Fruit fly (Drosophila melanogaster): ENCODE results near the gene Dtg.
A peak's percentile ranks its signal among the peaks of the same experiment; 100 is the strongest.

Dtg gene

DNA sequence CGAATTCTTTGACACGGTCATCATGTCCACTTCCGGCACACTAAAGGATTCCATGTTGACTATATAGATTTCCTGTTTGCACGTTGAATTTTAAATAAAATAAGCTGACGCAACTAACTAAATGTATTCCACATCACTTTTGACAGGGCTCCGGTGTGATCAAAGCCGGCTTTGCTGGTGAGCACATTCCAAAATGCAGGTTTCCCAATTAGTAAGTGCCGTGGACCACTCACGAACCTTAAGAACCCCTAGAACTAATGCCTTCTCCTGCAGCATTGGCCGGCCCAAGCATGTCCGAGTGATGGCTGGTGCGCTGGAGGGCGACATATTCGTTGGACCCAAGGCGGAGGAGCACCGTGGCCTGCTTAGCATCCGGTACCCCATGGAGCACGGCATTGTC, 44.6 kb downstream of the Dtg start, which contains the start of gene CG31347:
Gene CG31347 (minus strand): TSS at position 101 of the 400 bp plus-strand sequence.
- TF ChIP-seq Myc (optimal IDR thresholded peaks at IDR 0.05) = no peak
- no peak for TF ChIP-seq ttk (optimal IDR thresholded peaks at IDR 0.05)

DNA sequence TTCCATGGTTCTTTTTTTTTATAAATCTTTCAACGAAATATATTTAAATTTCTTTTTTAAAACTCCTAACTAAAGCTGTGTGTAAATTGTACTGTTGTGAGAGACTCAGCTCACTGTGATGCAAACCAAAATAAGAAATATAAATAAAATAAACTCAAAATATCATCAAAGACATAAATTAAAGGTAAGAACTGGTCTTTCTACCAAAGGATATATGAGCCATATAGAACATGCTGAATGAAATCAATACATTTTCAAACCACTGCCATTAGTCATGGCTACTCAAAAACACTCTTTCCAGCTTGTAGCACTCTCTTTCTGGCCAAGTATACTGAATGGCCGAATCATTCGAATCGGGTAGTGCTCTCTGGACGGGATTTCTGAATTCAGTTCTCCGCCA, 46.9 kb downstream of the Dtg start, which contains the start of the genes CG14391 and NijC:
Gene CG14391 (minus strand): TSS at position 101 of the 400 bp plus-strand sequence.
Gene NijC (plus strand): TSS at position 388 of the 400 bp plus-strand sequence.
- no peak for TF ChIP-seq insv (optimal IDR thresholded peaks at IDR 0.05)
- no peak for TF ChIP-seq ttk (optimal IDR thresholded peaks at IDR 0.05)
- TF ChIP-seq Myc (optimal IDR thresholded peaks at IDR 0.05) = no peak
- no peak for TF ChIP-seq psq (optimal IDR thresholded peaks at IDR 0.05)
- TF ChIP-seq Sin3A (optimal IDR thresholded peaks at IDR 0.05) = no peak

DNA sequence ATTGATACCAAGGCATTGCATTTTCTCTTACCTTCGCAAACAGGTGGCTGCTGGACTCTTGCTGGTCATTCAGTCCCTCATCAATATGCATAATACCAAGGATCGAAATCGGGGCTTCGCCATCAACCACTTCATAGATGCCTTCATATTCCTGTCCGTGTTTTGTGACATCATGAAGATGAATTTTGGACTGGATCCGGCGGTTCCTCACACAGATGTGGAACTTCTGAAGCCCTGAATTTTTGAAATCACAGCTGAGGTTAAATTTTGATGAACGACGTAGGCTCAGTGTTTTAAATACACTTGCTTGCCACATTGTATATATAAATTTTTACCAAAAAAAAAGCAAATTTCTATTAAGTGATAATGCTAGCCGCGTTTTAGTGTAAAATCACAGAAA, 49.2 kb downstream of the Dtg start, which contains the start of gene Past1:
Gene Past1 (plus strand): TSS at position 301 of the 400 bp plus-strand sequence.
- TF ChIP-seq ttk (optimal IDR thresholded peaks at IDR 0.05) = no peak
- TF ChIP-seq insv (optimal IDR thresholded peaks at IDR 0.05) = no peak

DNA sequence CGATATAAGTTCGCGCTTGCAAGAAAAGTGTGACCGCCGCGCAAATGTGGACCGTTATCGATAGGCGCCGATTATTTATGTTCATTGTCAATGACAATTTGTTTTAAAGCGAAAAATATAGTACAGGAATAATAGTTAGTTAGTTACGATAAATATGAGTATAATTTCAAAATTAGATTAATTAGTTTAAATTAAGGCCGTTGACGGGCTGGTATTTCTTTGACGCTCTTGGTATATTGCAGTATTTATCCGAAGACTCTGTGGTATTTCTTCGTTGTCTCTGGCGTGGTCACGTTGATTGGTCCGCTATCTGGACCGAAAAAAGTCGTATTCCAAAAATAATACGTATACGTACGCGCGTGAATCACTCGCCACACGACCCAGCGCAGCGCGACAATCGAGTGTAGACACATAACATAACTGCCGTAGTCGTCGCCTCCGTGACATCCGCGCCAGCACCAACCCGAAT, 49.7 kb downstream of the Dtg start:
- no peak for TF ChIP-seq psq (optimal IDR thresholded peaks at IDR 0.05)
- TF ChIP-seq h (optimal IDR thresholded peaks at IDR 0.05) = no peak
- TF ChIP-seq Sin3A (optimal IDR thresholded peaks at IDR 0.05) = no peak
- TF ChIP-seq insv (optimal IDR thresholded peaks at IDR 0.05) = no peak
- TF ChIP-seq ttk (optimal IDR thresholded peaks at IDR 0.05) = no peak
- no peak for TF ChIP-seq Myc (optimal IDR thresholded peaks at IDR 0.05)

DNA sequence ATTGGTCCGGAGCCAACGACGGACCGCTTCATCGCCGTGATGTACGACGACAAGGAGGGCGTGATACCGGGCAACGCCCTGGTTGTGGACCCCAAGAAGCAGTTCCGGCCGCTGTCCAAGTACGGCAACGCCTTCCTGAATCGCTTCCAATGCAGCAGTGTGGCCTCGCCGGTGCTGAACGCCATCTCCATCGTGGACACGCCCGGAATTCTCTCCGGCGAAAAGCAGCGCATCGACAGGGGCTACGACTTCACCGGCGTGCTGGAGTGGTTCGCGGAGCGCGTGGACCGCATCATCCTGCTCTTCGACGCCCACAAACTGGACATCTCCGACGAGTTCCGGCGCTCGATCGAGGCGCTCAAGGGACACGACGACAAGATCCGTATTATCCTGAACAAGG, 50.5 kb downstream of the Dtg start:
- TF ChIP-seq h (optimal IDR thresholded peaks at IDR 0.05) (no peak), ttk (optimal IDR thresholded peaks at IDR 0.05) (peak; percentile 66), insv (optimal IDR thresholded peaks at IDR 0.05) (no peak), Sin3A (optimal IDR thresholded peaks at IDR 0.05) (no peak), psq (optimal IDR thresholded peaks at IDR 0.05) (no peak), Myc (optimal IDR thresholded peaks at IDR 0.05) (no peak)

DNA sequence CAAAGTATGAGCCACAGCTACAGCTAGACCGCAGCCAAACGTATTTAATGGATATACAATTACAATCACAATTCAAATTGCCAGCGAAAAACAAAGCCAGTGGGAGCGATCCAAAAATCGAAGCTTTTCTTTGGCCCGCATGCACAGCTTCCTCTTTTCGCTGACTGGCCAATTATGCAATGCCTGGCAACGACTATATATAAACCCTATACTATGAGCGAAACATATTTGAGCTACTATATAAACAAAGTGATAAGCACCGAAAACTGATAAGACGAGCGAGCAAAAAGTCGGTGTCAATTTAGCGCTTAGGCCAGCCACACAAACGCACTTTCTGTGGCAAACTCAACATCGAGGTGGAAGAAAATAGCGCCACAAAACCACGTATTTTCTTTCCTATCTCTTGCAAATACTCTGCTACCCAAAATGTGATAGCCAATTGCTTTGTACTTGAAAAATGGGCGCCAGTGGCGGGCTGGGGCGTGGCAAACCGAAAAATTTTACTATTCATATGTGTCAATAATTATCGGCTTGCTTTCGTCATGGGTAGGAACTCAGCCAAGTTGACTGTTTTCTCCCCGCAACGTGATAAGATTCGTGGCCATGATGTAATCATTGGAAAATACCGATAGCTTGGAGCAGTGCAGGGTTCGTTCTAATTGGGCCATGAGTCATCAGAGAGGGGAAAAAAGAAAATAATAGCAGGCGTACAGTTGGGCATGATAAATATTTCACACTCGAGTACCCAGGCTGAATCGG, 51.9 kb downstream of the Dtg start:
- TF ChIP-seq insv (optimal IDR thresholded peaks at IDR 0.05) = no peak
- TF ChIP-seq Myc (optimal IDR thresholded peaks at IDR 0.05) = no peak
- TF ChIP-seq h (optimal IDR thresholded peaks at IDR 0.05) = no peak
- no peak for TF ChIP-seq ttk (optimal IDR thresholded peaks at IDR 0.05)
- no peak for TF ChIP-seq psq (optimal IDR thresholded peaks at IDR 0.05)
- TF ChIP-seq Sin3A (optimal IDR thresholded peaks at IDR 0.05) = no peak

DNA sequence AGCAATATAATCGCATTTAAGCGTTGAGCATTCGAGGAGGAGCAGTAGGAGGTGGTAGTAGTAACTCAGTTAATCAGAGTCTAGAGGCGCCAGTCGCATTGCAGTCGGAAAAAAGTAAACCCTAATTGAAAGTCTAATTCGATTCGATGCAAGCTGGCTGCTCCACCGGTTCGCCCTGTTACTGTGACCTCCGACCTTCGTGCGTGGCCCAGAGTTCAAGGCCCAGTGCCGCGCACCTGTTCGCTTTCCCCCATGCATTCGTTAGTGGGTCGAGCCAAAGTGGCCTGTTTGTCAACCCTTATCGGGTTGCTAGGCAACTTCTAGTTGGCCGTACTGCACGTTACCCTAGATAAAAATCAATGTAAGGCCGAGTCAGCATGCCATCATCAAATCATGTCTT, 52.6 kb downstream of the Dtg start:
- TF ChIP-seq psq (optimal IDR thresholded peaks at IDR 0.05) (no peak), h (optimal IDR thresholded peaks at IDR 0.05) (no peak), Sin3A (optimal IDR thresholded peaks at IDR 0.05) (no peak), Myc (optimal IDR thresholded peaks at IDR 0.05) (no peak), insv (optimal IDR thresholded peaks at IDR 0.05) (no peak), ttk (optimal IDR thresholded peaks at IDR 0.05) (no peak)

DNA sequence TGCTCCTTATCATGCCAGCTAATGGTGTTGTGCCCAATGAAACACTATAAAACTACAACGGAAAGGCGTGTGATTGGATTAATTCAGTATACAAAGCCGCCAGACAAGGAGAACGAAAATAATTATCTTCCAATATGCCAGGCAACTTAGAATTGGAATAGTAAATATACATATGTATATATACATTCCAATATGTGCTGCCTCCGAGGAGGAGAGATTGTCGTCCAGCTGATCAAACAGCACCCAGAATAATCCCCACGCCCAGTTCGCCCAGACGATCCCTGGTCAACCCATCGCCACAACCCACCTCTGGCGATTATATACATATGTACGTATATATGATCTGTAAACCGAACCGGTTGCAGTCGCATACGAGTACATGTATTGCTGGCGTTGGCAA, 53.4 kb downstream of the Dtg start:
- TF ChIP-seq ttk (optimal IDR thresholded peaks at IDR 0.05) = no peak
- no peak for TF ChIP-seq psq (optimal IDR thresholded peaks at IDR 0.05)
- TF ChIP-seq Myc (optimal IDR thresholded peaks at IDR 0.05) = no peak
- no peak for TF ChIP-seq insv (optimal IDR thresholded peaks at IDR 0.05)
- no peak for TF ChIP-seq h (optimal IDR thresholded peaks at IDR 0.05)
- TF ChIP-seq Sin3A (optimal IDR thresholded peaks at IDR 0.05) = no peak

DNA sequence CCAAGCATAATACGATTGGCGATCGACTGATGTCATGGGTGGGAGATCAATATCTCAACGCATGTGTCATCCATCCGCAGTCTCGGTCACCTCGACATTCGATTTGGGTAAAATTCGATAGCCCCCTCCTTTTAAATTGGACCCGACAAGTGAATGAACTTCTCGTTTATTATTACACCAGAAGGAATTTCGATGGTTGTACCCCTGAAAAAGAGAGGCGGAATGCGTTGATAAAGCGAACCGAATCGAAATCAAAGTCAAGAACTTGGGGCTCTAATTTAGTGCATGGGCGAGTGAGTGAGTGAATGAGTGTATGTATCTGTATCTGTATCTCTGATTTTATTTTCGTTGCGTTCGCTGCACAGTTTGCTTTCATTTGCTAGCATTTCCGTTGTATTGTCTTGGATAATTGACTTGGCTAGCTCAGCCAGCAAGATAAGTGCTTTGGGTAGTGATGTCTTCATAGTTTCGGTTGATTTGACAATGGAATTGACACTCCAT, 54.2 kb downstream of the Dtg start:
- TF ChIP-seq Myc (optimal IDR thresholded peaks at IDR 0.05) (no peak), Sin3A (optimal IDR thresholded peaks at IDR 0.05) (no peak), psq (optimal IDR thresholded peaks at IDR 0.05) (no peak), insv (optimal IDR thresholded peaks at IDR 0.05) (no peak), ttk (optimal IDR thresholded peaks at IDR 0.05) (no peak), h (optimal IDR thresholded peaks at IDR 0.05) (no peak)

Measured in Kc167 (cell line).